Worm (Caenorhabditis elegans): ENCODE measurements around the gene rei-2.

DNA sequence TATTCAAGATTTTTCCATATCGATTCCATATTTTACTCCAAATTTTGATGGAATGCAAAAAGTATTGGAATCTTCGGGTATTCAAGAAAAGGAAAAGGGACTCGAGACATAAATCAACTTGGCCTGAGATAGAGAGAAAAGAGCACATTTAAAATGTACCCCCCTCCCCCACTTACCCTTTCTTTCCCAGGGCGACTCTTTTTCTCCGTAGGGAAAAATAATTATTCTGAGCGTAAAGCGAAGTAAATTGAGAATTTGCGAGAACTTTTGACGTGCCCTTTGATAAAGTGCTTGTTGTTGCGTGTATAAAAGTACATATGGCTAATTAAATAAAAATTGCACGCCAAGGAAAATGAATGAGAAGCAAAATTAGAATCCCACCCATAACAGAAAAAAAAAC is 27.2 kb downstream of the rei-2 start:
- TF ChIP-seq nhr-76 (tag; optimal IDR thresholded peaks at IDR 0.05) (no peak), nhr-237 (tag; optimal IDR thresholded peaks at IDR 0.05) (no peak), snpc-4 (tag; optimal IDR thresholded peaks at IDR 0.05) (no peak), tbx-2 (tag; optimal IDR thresholded peaks at IDR 0.05) (peak; percentile 0), C04F5.9 (tag; optimal IDR thresholded peaks at IDR 0.05) (no peak), pax-3 (tag; optimal IDR thresholded peaks at IDR 0.05) (no peak), hlh-17 (GFP tag; optimal IDR thresholded peaks at IDR 0.05; ENCODE audit: borderline replicate concordance) (no peak), rnt-1 (tag; optimal IDR thresholded peaks at IDR 0.05) (no peak), vab-15 (tag; optimal IDR thresholded peaks at IDR 0.05) (no peak), egl-27 (tag; optimal IDR thresholded peaks at IDR 0.05) (no peak), mdl-1 (tag; optimal IDR thresholded peaks at IDR 0.05) (no peak), lsy-2 (tag; optimal IDR thresholded peaks at IDR 0.05) (no peak), sox-4 (tag; optimal IDR thresholded peaks at IDR 0.05) (no peak), unc-62 (GFP tag; optimal IDR thresholded peaks at IDR 0.05) (no peak)

Measured in whole organism, L1 larva.